Worm (Caenorhabditis elegans): ENCODE measurements around the gene F53F4.17.
A peak's percentile ranks its signal among the peaks of the same experiment; 100 is the strongest.

F53F4.17 gene

DNA sequence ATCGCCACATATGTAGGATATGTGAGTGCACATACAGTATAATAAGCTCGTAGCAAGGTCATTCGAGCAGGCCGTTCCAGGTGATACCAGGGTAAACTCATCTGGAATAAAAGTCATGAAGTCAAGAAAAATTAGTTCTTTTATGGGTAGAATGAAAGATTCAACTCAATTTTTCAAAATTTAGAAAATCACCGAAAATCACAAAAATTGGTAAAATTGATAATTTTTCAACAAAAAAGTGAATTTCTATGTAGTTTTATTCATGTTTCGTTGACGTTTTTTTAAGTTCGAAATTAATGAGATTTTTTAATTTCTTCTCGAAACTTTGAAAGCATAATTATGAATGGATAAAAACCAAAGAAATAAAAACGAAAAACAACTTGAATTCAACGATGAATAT is 33.7 kb downstream of the F53F4.17 start, which contains the start of gene F53F4.16 (continued):
- no peak for TF ChIP-seq mef-2 (tag; optimal IDR thresholded peaks at IDR 0.05)
- no peak for TF ChIP-seq snu-23 (GFP tag; optimal IDR thresholded peaks at IDR 0.05)

DNA sequence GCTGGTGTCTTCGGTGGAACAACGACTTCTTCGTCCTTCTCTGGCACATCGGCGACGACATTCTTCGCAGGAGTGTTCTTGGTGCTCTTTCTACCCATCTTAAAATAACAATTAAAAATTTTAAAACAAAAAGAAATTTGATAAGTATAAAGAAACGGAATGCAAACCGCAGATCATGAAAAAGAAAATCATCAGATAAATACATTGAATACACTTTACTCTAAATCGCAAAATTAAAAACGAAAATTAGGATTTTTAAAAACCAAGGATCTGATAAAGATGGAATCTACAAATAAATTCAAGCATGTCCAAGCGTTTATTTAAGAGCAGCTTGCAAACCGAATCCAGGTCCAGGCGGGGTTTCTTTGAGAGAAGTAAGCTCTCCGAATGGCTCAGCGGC is 36.4 kb downstream of the F53F4.17 start, which contains the start of gene F53F4.11:
TSS of gene F53F4.11 (minus strand) at position 101 of the 400 bp plus-strand sequence.
- TF ChIP-seq hpl-2 (GFP tag; optimal IDR thresholded peaks at IDR 0.05) (no peak), nhr-84 (tag; optimal IDR thresholded peaks at IDR 0.05) (no peak), nhr-76 (tag; optimal IDR thresholded peaks at IDR 0.05) (no peak), aly-2 (tag; optimal IDR thresholded peaks at IDR 0.05) (no peak), tbx-2 (tag; optimal IDR thresholded peaks at IDR 0.05) (no peak), nhr-47 (tag; optimal IDR thresholded peaks at IDR 0.05) (no peak), nhr-85 (tag) (no peak), fkh-8 (tag; optimal IDR thresholded peaks at IDR 0.05) (no peak), lin-35 (GFP tag; optimal IDR thresholded peaks at IDR 0.05) (no peak)

DNA sequence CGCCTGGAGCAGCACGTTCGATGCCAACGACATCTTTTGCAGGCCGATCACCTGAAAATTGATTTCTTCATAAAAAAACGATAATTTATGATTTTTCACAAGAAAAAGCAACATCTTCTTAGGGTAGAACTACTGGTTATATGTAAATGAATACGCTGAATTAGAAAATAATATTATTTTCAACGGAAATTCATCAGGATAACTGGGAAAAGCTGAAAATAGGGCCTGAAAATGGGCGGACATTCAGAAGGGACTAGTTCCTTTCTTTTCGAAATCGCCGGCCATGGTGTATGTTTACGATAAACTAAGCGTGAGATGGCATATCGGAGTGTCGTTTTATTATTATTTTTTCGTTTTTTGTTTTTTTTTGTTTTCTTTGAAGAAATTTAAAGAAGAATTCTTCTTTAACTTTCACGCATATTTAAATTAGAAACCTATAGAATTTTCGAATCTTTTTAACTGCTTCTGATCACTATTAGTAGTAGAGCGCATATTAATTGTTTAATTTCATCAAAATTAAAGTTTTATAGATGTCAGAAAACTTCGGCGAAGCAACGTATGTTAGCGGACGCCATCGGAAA is 37.6 kb downstream of the F53F4.17 start, which contains the start of the genes nduv-2 and F53F4.12:
TSS of gene nduv-2 (minus strand) at position 51 of the 581 bp plus-strand sequence.
TSS of gene F53F4.12 (plus strand) at position 531 of the 581 bp plus-strand sequence.
- peak; percentile 7 to 71 (median 59) for TF ChIP-seq dpl-1 (GFP tag; optimal IDR thresholded peaks at IDR 0.05)
- no peak for TF ChIP-seq isw-1 (GFP tag; IDR thresholded peaks at IDR 0.05)
- peak; percentile 45 for TF ChIP-seq snu-23 (GFP tag; optimal IDR thresholded peaks at IDR 0.05)
- TF ChIP-seq nhr-71 (tag; optimal IDR thresholded peaks at IDR 0.05): peak; percentile 16
- TF ChIP-seq tbx-2 (tag; optimal IDR thresholded peaks at IDR 0.05): peak; percentile 19
- TF ChIP-seq jun-1 (tag; optimal IDR thresholded peaks at IDR 0.05): no peak
- TF ChIP-seq lsy-2 (tag; optimal IDR thresholded peaks at IDR 0.05): peak in 1 of 2 experiments; percentile 66
- TF ChIP-seq lin-15B (tag; optimal IDR thresholded peaks at IDR 0.05): peak; percentile 48
- TF ChIP-seq rnt-1 (tag; optimal IDR thresholded peaks at IDR 0.05): peak; percentile 67
- TF ChIP-seq mef-2 (tag; optimal IDR thresholded peaks at IDR 0.05): no peak
- no peak for TF ChIP-seq Y116A8C.19 (tag; optimal IDR thresholded peaks at IDR 0.05; ENCODE audit: borderline replicate concordance)
- TF ChIP-seq ceh-82 (tag; optimal IDR thresholded peaks at IDR 0.05): peak in 1 of 3 experiments; percentile 51
- TF ChIP-seq lin-35 (GFP tag; optimal IDR thresholded peaks at IDR 0.05): peak; percentile 31 to 45
- no peak for TF ChIP-seq aly-2 (tag; optimal IDR thresholded peaks at IDR 0.05)
- peak; percentile 20 for TF ChIP-seq C16A3.4 (tag; optimal IDR thresholded peaks at IDR 0.05)
- TF ChIP-seq nhr-47 (tag; optimal IDR thresholded peaks at IDR 0.05): peak; percentile 1
- no peak for TF ChIP-seq C34B4.2 (tag; optimal IDR thresholded peaks at IDR 0.05)
- peak; percentile 47 to 49 for TF ChIP-seq efl-1 (optimal IDR thresholded peaks at IDR 0.05)
- TF ChIP-seq efl-1 (GFP tag; optimal IDR thresholded peaks at IDR 0.05 in 1 of 2): peak; percentile 30 to 95
- peak; percentile 10 for TF ChIP-seq skn-1 (tag; optimal IDR thresholded peaks at IDR 0.05)
- TF ChIP-seq lir-3 (tag; optimal IDR thresholded peaks at IDR 0.05; ENCODE audit: poor library complexity): peak; percentile 13
- TF ChIP-seq ama-1 (optimal IDR thresholded peaks at IDR 0.05): no peak
- no peak for TF ChIP-seq ceh-90 (tag; optimal IDR thresholded peaks at IDR 0.05)
- TF ChIP-seq blmp-1 (tag; optimal IDR thresholded peaks at IDR 0.05): peak; percentile 47

DNA sequence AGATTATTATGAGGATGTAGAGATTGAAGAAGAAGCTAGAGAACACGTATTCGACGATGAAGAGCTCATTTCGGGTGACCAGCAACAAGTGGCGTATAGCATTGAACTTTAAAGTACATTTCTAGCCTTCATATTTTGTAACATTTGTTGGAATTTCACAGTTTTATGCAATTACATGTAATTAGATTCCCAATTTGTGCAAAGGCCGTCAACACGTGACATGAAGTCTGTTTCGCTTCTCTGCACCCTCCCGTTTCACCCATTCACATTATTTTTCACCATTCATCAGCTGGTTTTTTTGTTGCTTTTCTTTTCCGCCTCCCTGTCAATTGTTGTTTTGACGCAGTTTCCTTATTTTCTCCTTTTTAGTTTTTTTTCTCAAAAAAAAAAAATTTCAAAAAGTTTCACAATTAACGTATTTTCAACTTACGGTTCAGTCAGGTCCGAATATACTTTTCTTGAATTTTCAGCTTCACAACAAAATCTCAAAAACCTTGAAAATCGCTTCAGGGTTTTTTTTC is 39.2 kb downstream of the F53F4.17 start, which contains the start of gene sde-2:
TSS of gene sde-2 (plus strand) at position 471 of the 521 bp plus-strand sequence.
- TF ChIP-seq nhr-71 (tag; optimal IDR thresholded peaks at IDR 0.05) (peak; percentile 49), snu-23 (GFP tag; optimal IDR thresholded peaks at IDR 0.05) (peak; percentile 33), lin-35 (GFP tag; optimal IDR thresholded peaks at IDR 0.05) (peak; percentile 6 to 47), egl-27 (tag; optimal IDR thresholded peaks at IDR 0.05) (no peak), elt-2 (tag; optimal IDR thresholded peaks at IDR 0.05) (no peak), dsc-1 (tag; optimal IDR thresholded peaks at IDR 0.05) (no peak), C34B4.2 (tag; optimal IDR thresholded peaks at IDR 0.05) (no peak), C04F5.9 (tag; optimal IDR thresholded peaks at IDR 0.05) (no peak), tlp-1 (tag; optimal IDR thresholded peaks at IDR 0.05) (no peak), isw-1 (GFP tag; IDR thresholded peaks at IDR 0.05) (peak; percentile 16; the same call in 1 of the 2 replicates), ceh-8 (GFP tag; optimal IDR thresholded peaks at IDR 0.05) (peak; percentile 57), dpl-1 (GFP tag; optimal IDR thresholded peaks at IDR 0.05) (peak in 2 of 3 experiments; percentile 28 to 38), nhr-19 (GFP tag; conservative IDR thresholded peaks at IDR 0.05) (no peak), lin-14 (GFP tag; optimal IDR thresholded peaks at IDR 0.05) (peak; percentile 82), unc-130 (tag; optimal IDR thresholded peaks at IDR 0.05) (no peak), ceh-82 (tag; optimal IDR thresholded peaks at IDR 0.05) (peak in 1 of 3 experiments; percentile 0), unc-98 (GFP tag; IDR thresholded peaks at IDR 0.05) (no peak), Y116A8C.19 (tag; optimal IDR thresholded peaks at IDR 0.05; ENCODE audit: borderline replicate concordance) (no peak), lsy-2 (tag; optimal IDR thresholded peaks at IDR 0.05) (peak in 1 of 2 experiments; percentile 27), efl-1 (optimal IDR thresholded peaks at IDR 0.05) (peak; percentile 6 to 39), efl-1 (GFP tag; optimal IDR thresholded peaks at IDR 0.05 in 1 of 2) (peak; percentile 28 to 86), zip-4 (GFP tag; optimal IDR thresholded peaks at IDR 0.05) (no peak), lin-15B (tag; optimal IDR thresholded peaks at IDR 0.05) (no peak), skn-1 (tag; optimal IDR thresholded peaks at IDR 0.05) (no peak), nhr-28 (tag; optimal IDR thresholded peaks at IDR 0.05) (no peak), C16A3.4 (tag; optimal IDR thresholded peaks at IDR 0.05) (no peak), unc-62 (GFP tag; optimal IDR thresholded peaks at IDR 0.05) (no peak), pax-3 (tag; optimal IDR thresholded peaks at IDR 0.05) (peak; percentile 36)

Measured in whole organism, L1 larva.